Fruit fly (Drosophila melanogaster) whole organism, embryonic: ENCODE results near the gene CG43085.

Experiments used
- Asciz ChIP-seq: fragments of 200-800 bp; sonication (Bioruptor generic); optimal IDR thresholded peaks from 2 replicates; lab custom pipeline; 2017; ENCODE audit warnings: missing biosample characterization, mild to moderate bottlenecking, missing genetic modification characterization, missing genetic modification reagents
- Atf-2 ChIP-seq: fragments of 200-800 bp; sonication (Bioruptor generic); optimal IDR thresholded peaks from 2 replicates; lab custom pipeline; 2016; ENCODE audit warnings: missing biosample characterization, missing genetic modification characterization
- Blimp-1 ChIP-seq: fragments of 200-800 bp; sonication (Bioruptor generic); optimal IDR thresholded peaks from 3 replicates; lab custom pipeline; 2018; ENCODE audit warnings: missing biosample characterization, missing genetic modification characterization, mild to moderate bottlenecking, moderate library complexity, missing genetic modification reagents
- CG11695 ChIP-seq: fragments of 200-800 bp; sonication (Bioruptor generic); IDR thresholded peaks from 3 replicates; pipeline ENCODE4 v1.3.6; 2022; ENCODE audit warnings: missing biosample characterization, missing genetic modification characterization
- CG12104 ChIP-seq: fragments of 200-800 bp; sonication (Bioruptor generic); optimal IDR thresholded peaks from 3 replicates; lab custom pipeline; 2016; ENCODE audit warnings: missing biosample characterization, missing genetic modification characterization
- CG14441 ChIP-seq: fragments of 200-800 bp; sonication (Bioruptor generic); IDR thresholded peaks from 2 replicates; pipeline ENCODE4 v1.3.6; 2022; ENCODE audit warnings: missing biosample characterization, missing genetic modification characterization
- CG18599 ChIP-seq: fragments of 200-800 bp; sonication (Bioruptor generic); optimal IDR thresholded peaks from 3 replicates; lab custom pipeline; 2017; ENCODE audit warnings: missing biosample characterization, missing genetic modification characterization, mild to moderate bottlenecking, moderate library complexity, missing genetic modification reagents
- CG33213 ChIP-seq: fragments of 200-800 bp; sonication (Bioruptor generic); optimal IDR thresholded peaks from 3 replicates; lab custom pipeline; 2016; ENCODE audit warnings: missing biosample characterization, missing genetic modification characterization
- CG3407 ChIP-seq: fragments of 200-800 bp; sonication (Bioruptor generic); optimal IDR thresholded peaks from 2 replicates; lab custom pipeline; 2018; ENCODE audit warnings: missing biosample characterization, mild to moderate bottlenecking, missing genetic modification characterization
- CG6854 ChIP-seq: fragments of 200-800 bp; sonication (Bioruptor generic); optimal IDR thresholded peaks from 3 replicates; lab custom pipeline; 2017; ENCODE audit warnings: missing biosample characterization, mild to moderate bottlenecking, missing genetic modification characterization
- CG7357 ChIP-seq: fragments of 200-800 bp; sonication (Bioruptor generic); IDR thresholded peaks from 3 replicates; pipeline ENCODE4 v1.3.6; 2022; ENCODE audit warnings: missing biosample characterization, missing genetic modification characterization
- CG8359 ChIP-seq: fragments of 200-800 bp; sonication (Bioruptor generic); optimal IDR thresholded peaks from 2 replicates; lab custom pipeline; 2017; ENCODE audit warnings: missing biosample characterization, mild to moderate bottlenecking, missing genetic modification characterization, borderline replicate concordance
- CHES-1-like ChIP-seq: fragments of 200-800 bp; sonication (Bioruptor generic); optimal IDR thresholded peaks from 2 replicates; lab custom pipeline; 2016; ENCODE audit warnings: missing biosample characterization, missing genetic modification characterization
- D19A ChIP-seq: fragments of 200-800 bp; optimal IDR thresholded peaks from 3 replicates; lab custom pipeline; 2019; ENCODE audit warnings: missing biosample characterization, mild to moderate bottlenecking, missing genetic modification characterization, moderate library complexity
- Eip74EF ChIP-seq, 2 experiments: fragments of 200-800 bp in 1 of 2; fragments of >200 bp in 1 of 2; sonication (Bioruptor generic) in 1 of 2; optimal IDR thresholded peaks; 2 replicates each; lab custom pipeline; 2017 to 2019; ENCODE audit warnings: missing biosample characterization in 2 of 2, missing genetic modification characterization in 2 of 2, mild to moderate bottlenecking in 1 of 2, moderate library complexity in 1 of 2
- Hey ChIP-seq: fragments of 200-800 bp; sonication (Bioruptor generic); optimal IDR thresholded peaks from 3 replicates; lab custom pipeline; 2018; ENCODE audit warnings: missing biosample characterization, mild to moderate bottlenecking, missing genetic modification characterization
- Hmr ChIP-seq: fragments of 200-800 bp; sonication (Bioruptor generic); optimal IDR thresholded peaks from 3 replicates; lab custom pipeline; 2017; ENCODE audit warnings: mild to moderate bottlenecking, missing biosample characterization, missing genetic modification reagents, missing genetic modification characterization
- Hr78 ChIP-seq, 2 experiments: fragments of 200-800 bp in 1 of 2; fragments of >200 bp in 1 of 2; sonication (Bioruptor generic) in 1 of 2; optimal IDR thresholded peaks; 2 replicates each; lab custom pipeline; 2017 to 2019; ENCODE audit warnings: missing biosample characterization in 2 of 2, missing genetic modification characterization in 2 of 2, mild to moderate bottlenecking in 1 of 2, moderate library complexity in 1 of 2
- MESR4 ChIP-seq: fragments of 200-800 bp; sonication (Bioruptor generic); optimal IDR thresholded peaks from 2 replicates; lab custom pipeline; 2018; ENCODE audit warnings: missing biosample characterization, mild to moderate bottlenecking, missing genetic modification characterization, moderate library complexity
- Meics ChIP-seq: fragments of 200-800 bp; sonication (Bioruptor generic); optimal IDR thresholded peaks from 2 replicates; lab custom pipeline; 2017; ENCODE audit warnings: missing biosample characterization, mild to moderate bottlenecking, missing genetic modification characterization
- Nf-YA ChIP-seq: fragments of 200-800 bp; sonication (Bioruptor generic); IDR thresholded peaks from 2 replicates; pipeline ENCODE4 v1.3.6; 2022; ENCODE audit warnings: missing biosample characterization, missing genetic modification characterization
- Optix ChIP-seq: fragments of 200-800 bp; sonication (Bioruptor generic); IDR thresholded peaks from 3 replicates; pipeline ENCODE4 v1.3.6; 2022; ENCODE audit warnings: missing biosample characterization, missing genetic modification characterization
- PHDP ChIP-seq: fragments of 200-800 bp; sonication (Bioruptor generic); optimal IDR thresholded peaks from 3 replicates; lab custom pipeline; 2018; ENCODE audit warnings: missing biosample characterization, mild to moderate bottlenecking, missing genetic modification characterization, moderate library complexity
- Pdp1 ChIP-seq, 2 experiments: fragments of 200-800 bp; sonication (Bioruptor generic); optimal IDR thresholded peaks; 3 replicates each; lab custom pipeline; 2016; ENCODE audit warnings: missing biosample characterization in 2 of 2, missing genetic modification characterization in 2 of 2, mild to moderate bottlenecking in 1 of 2, moderate library complexity in 1 of 2
- Sry-β ChIP-seq: fragments of 200-800 bp; sonication (Bioruptor generic); optimal IDR thresholded peaks from 2 replicates; lab custom pipeline; 2018; ENCODE audit warnings: missing biosample characterization, mild to moderate bottlenecking, missing genetic modification characterization, moderate library complexity
- Ssrp ChIP-seq: fragments of 200-800 bp; sonication (Bioruptor generic); optimal IDR thresholded peaks from 2 replicates; lab custom pipeline; 2018; ENCODE audit warnings: missing biosample characterization, mild to moderate bottlenecking, missing genetic modification characterization, moderate library complexity
- Taf1 ChIP-seq: fragments of 200-800 bp; sonication (Bioruptor generic); IDR thresholded peaks from 2 replicates; pipeline ENCODE4 v1.3.6; 2022; ENCODE audit warnings: missing biosample characterization, missing genetic modification characterization
- ara ChIP-seq: fragments of 200-800 bp; sonication (Bioruptor generic); IDR thresholded peaks from 2 replicates; pipeline ENCODE4 v1.3.6; 2022; ENCODE audit warnings: missing biosample characterization, missing genetic modification characterization
- eve ChIP-seq, 2 experiments: fragments of >200 bp; optimal IDR thresholded peaks; 2 replicates each; lab custom pipeline; 2017; ENCODE audit warnings: missing biosample characterization in 2 of 2, missing genetic modification characterization in 2 of 2
- exex ChIP-seq: fragments of 200-800 bp; sonication (Bioruptor generic); optimal IDR thresholded peaks from 4 replicates; lab custom pipeline; 2018; ENCODE audit warnings: missing biosample characterization, mild to moderate bottlenecking, missing genetic modification characterization, moderate library complexity
- ftz-f1 ChIP-seq: fragments of 200-800 bp; sonication (Bioruptor generic); optimal IDR thresholded peaks from 2 replicates; lab custom pipeline; 2016; ENCODE audit warnings: missing biosample characterization, missing genetic modification characterization
- grau ChIP-seq: fragments of 200-800 bp; optimal IDR thresholded peaks from 3 replicates; lab custom pipeline; 2019; ENCODE audit warnings: missing biosample characterization, mild to moderate bottlenecking, missing genetic modification characterization, moderate library complexity
- grn ChIP-seq: fragments of 200-800 bp; sonication (Bioruptor generic); optimal IDR thresholded peaks from 3 replicates; lab custom pipeline; 2017; ENCODE audit warnings: missing biosample characterization, missing genetic modification characterization
- gsb-n ChIP-seq: fragments of 200-800 bp; sonication (Bioruptor generic); optimal IDR thresholded peaks from 3 replicates; lab custom pipeline; 2018; ENCODE audit warnings: missing biosample characterization, mild to moderate bottlenecking, missing genetic modification characterization
- hkb ChIP-seq, 2 experiments: fragments of 200-800 bp in 1 of 2; fragments of >200 bp in 1 of 2; sonication (Bioruptor generic) in 1 of 2; IDR thresholded peaks in 1 of 2; optimal IDR thresholded peaks in 1 of 2; 2 replicates each; pipeline versions ENCODE4 v1.3.6 to Lab custom; 2017 to 2022; ENCODE audit warnings: missing biosample characterization in 1 of 2, missing genetic modification characterization in 1 of 2
- onecut ChIP-seq: fragments of 200-800 bp; sonication (Bioruptor generic); IDR thresholded peaks from 2 replicates; pipeline ENCODE4 v1.3.6; 2022; ENCODE audit warnings: missing biosample characterization, missing genetic modification characterization
- ro ChIP-seq: fragments of 200-800 bp; sonication (Bioruptor generic); IDR thresholded peaks from 2 replicates; pipeline ENCODE4 v1.3.6; 2022; ENCODE audit warnings: missing biosample characterization, missing genetic modification characterization
- sens ChIP-seq: fragments of 200-800 bp; sonication (Bioruptor generic); peaks from one replicate; lab custom pipeline; 2016; ENCODE audit warnings: missing biosample characterization, missing genetic modification characterization
- seq ChIP-seq: fragments of 200-800 bp; sonication (Bioruptor generic); IDR thresholded peaks from 2 replicates; pipeline ENCODE4 v1.3.6; 2022; ENCODE audit warnings: missing biosample characterization, missing genetic modification characterization
- so ChIP-seq: fragments of 200-800 bp; sonication (Bioruptor generic); IDR thresholded peaks from 3 replicates; pipeline ENCODE4 v1.3.6; 2022; ENCODE audit warnings: missing biosample characterization, missing genetic modification characterization
- sr ChIP-seq: fragments of 200-800 bp; sonication (Bioruptor generic); IDR thresholded peaks from 3 replicates; pipeline ENCODE4 v1.3.6; 2022; ENCODE audit warnings: missing biosample characterization, missing genetic modification characterization
- sug ChIP-seq: fragments of 200-800 bp; optimal IDR thresholded peaks from 2 replicates; lab custom pipeline; 2019; ENCODE audit warnings: missing biosample characterization, mild to moderate bottlenecking, missing genetic modification characterization, moderate library complexity
- tna ChIP-seq: fragments of 200-800 bp; sonication (Bioruptor generic); IDR thresholded peaks from 2 replicates; pipeline ENCODE4 v1.3.6; 2022; ENCODE audit warnings: missing biosample characterization, missing genetic modification characterization; ENCODE audit not compliant: partially characterized antibody
- zen ChIP-seq: fragments of 200-800 bp; sonication (Bioruptor generic); optimal IDR thresholded peaks from 3 replicates; lab custom pipeline; 2018; ENCODE audit warnings: missing biosample characterization, mild to moderate bottlenecking, missing genetic modification characterization, moderate library complexity
- zf30C ChIP-seq: fragments of 200-800 bp; sonication (Bioruptor generic); optimal IDR thresholded peaks from 3 replicates; lab custom pipeline; 2018; ENCODE audit warnings: missing biosample characterization, mild to moderate bottlenecking, missing genetic modification characterization

The CG43085 gene

dm6 chr3L:17624208-17624826, 22.2 kb downstream of the CG43085 start (continued):
- TF ChIP-seq Atf-2 (GFP tag; lab: Kevin White, UChicago) (no peak), Optix (no peak), Meics (GFP tag; lab: Kevin White, UChicago) (no peak), PHDP (tag; lab: Kevin White, UChicago) (no peak), CG33213 (no peak), Pdp1 (GFP tag; optimal IDR thresholded peaks at IDR 0.05; lab: Kevin White, UChicago) (no peak), Ssrp (tag; lab: Kevin White, UChicago) (no peak), Asciz (peak; percentile 33), Blimp-1 (GFP tag; lab: Kevin White, UChicago) (no peak), zf30C (GFP tag; lab: Kevin White, UChicago) (no peak), Nf-YA (no peak), Taf1 (no peak), CG3407 (GFP tag; lab: Kevin White, UChicago) (no peak), Hmr (GFP tag; lab: Kevin White, UChicago) (no peak), Sry-β (GFP tag; lab: Kevin White, UChicago) (no peak), gsb-n (tag; lab: Kevin White, UChicago) (no peak), sug (tag; lab: Kevin White, UChicago) (no peak), zen (tag; lab: Kevin White, UChicago) (no peak), CHES-1-like (no peak), D19A (peak; percentile 82)
- TF ChIP-seq, all 482 proteins: peak for 9

dm6 chr3L:17622935-17623334, 23.6 kb downstream of the CG43085 start:
- TF ChIP-seq CG11695 (GFP tag; lab: Robert Waterston, UW): 0 out of 3 replicates have a peak, but pooled peaks have one; percentile 22
- TF ChIP-seq exex (tag; lab: Kevin White, UChicago): peak; percentile 50
- TF ChIP-seq grau (tag; lab: Kevin White, UChicago): peak; percentile 48
- peak; percentile 11 for TF ChIP-seq grn (GFP tag; lab: Kevin White, UChicago)
- no peak for TF ChIP-seq Hr78 (GFP tag; optimal IDR thresholded peaks at IDR 0.05; lab: Kevin White, UChicago)
- TF ChIP-seq eve (GFP tag; optimal IDR thresholded peaks at IDR 0.05; lab: Kevin White, UChicago): peak in 1 of 2 experiments; percentile 12
- TF ChIP-seq Eip74EF (GFP tag; optimal IDR thresholded peaks at IDR 0.05; lab: Kevin White, UChicago): peak in 1 of 2 experiments; percentile 67
- TF ChIP-seq Hey: peak; percentile 7
- no peak for TF ChIP-seq CG6854 (GFP tag; lab: Kevin White, UChicago)
- no peak for TF ChIP-seq sens (GFP tag; lab: Kevin White, UChicago)

dm6 chr3L:17622081-17622850, 24.3 kb downstream of the CG43085 start:
- peak; percentile 15; the same call in 1 of the 2 replicates for TF ChIP-seq ara
- TF ChIP-seq CG12104 (GFP tag; lab: Kevin White, UChicago): no peak
- 0 out of 2 replicates have a peak, but pooled peaks have one; percentile 23 for TF ChIP-seq tna
- peak; percentile 2 for TF ChIP-seq MESR4 (GFP tag; lab: Kevin White, UChicago)
- TF ChIP-seq grau (tag; lab: Kevin White, UChicago): peak; percentile 27
- peak; percentile 28 for TF ChIP-seq CG18599 (GFP tag; lab: Kevin White, UChicago)
- TF ChIP-seq sr (GFP tag; lab: Robert Waterston, UW): peak; percentile 97
- TF ChIP-seq CG7357 (GFP tag; lab: Robert Waterston, UW): 0 out of 3 replicates have a peak, but pooled peaks have one; percentile 24
- no peak for TF ChIP-seq seq (GFP tag; lab: Robert Waterston, UW)
- TF ChIP-seq so (GFP tag; lab: Robert Waterston, UW): peak; percentile 30; the same call in 1 of the 3 replicates
- no peak for TF ChIP-seq CG8359 (GFP tag; lab: Kevin White, UChicago)
- TF ChIP-seq hkb (optimal IDR thresholded peaks at IDR 0.05; lab: Kevin White, UChicago): no peak
- no peak for TF ChIP-seq hkb (GFP tag; IDR thresholded peaks at IDR 0.05; lab: Robert Waterston, UW)
- no peak for TF ChIP-seq ro (GFP tag; lab: Robert Waterston, UW)
- TF ChIP-seq ftz-f1: peak; percentile 41
- TF ChIP-seq CG14441 (GFP tag; lab: Robert Waterston, UW): no peak
- TF ChIP-seq onecut (GFP tag; lab: Robert Waterston, UW): peak; percentile 39; the same call in 1 of the 2 replicates
